Worm (Caenorhabditis elegans): Measurements from ENCODE around the gene K03H1.9.

The K03H1.9 gene

DNA sequence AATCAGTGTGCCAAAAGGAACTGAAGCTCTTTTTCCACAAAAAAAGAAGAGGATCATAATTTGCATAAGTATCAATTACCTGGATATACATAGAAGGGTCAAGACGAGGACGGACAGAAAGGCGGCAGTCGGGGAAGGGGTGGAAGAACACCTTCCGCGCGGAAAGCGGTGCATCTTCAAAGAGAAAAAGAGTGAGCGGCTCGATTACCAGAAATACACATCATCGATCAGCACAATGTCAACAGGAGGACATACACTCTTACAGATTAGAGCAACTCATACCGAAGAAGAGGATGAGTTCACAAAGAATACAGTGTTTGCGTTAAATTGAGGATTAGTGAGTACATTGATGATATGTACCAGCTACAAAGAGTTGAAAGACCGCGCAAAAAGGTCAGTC lies 28.1 kb upstream of the K03H1.9 start:
- TF ChIP-seq hnd-1 (tag; optimal IDR thresholded peaks at IDR 0.05) (no peak), ets-7 (tag; optimal IDR thresholded peaks at IDR 0.05) (no peak), hmg-4 (GFP tag; optimal IDR thresholded peaks at IDR 0.05) (peak; percentile 43)

- TF ChIP-seq tra-4 (tag; optimal IDR thresholded peaks at IDR 0.05) (no peak), ceh-36 (tag; optimal IDR thresholded peaks at IDR 0.05) (peak; percentile 58), pes-1 (GFP tag; IDR thresholded peaks at IDR 0.05) (0 out of 2 replicates have a peak, but pooled peaks have one; percentile 15)
These were observed 24.2 kb upstream of the K03H1.9 start for ce11 chrIII:9965444-9965843.

ce11 chrIII:9964416-9964815 lies 23.1 kb upstream of the K03H1.9 start:
- TF ChIP-seq tbx-37 (GFP tag; conservative IDR thresholded peaks at IDR 0.05) (no peak), ama-1 (optimal IDR thresholded peaks at IDR 0.05) (no peak)

ce11 chrIII:9963447-9963846 lies 22.2 kb upstream of the K03H1.9 start:
- no peak for TF ChIP-seq ceh-36 (tag; optimal IDR thresholded peaks at IDR 0.05)
- TF ChIP-seq hnd-1 (tag; optimal IDR thresholded peaks at IDR 0.05): no peak
- TF ChIP-seq tbx-11 (GFP tag; IDR thresholded peaks at IDR 0.05): no peak
- TF ChIP-seq scrt-1 (GFP tag; IDR thresholded peaks at IDR 0.05): no peak
- no peak for TF ChIP-seq F13C5.2 (tag; optimal IDR thresholded peaks at IDR 0.05)
- no peak for TF ChIP-seq aly-1 (tag; optimal IDR thresholded peaks at IDR 0.05)
- no peak for TF ChIP-seq tbx-37 (GFP tag; conservative IDR thresholded peaks at IDR 0.05)
- no peak for TF ChIP-seq B0310.2 (tag; optimal IDR thresholded peaks at IDR 0.05)
- no peak for TF ChIP-seq hmg-4 (GFP tag; optimal IDR thresholded peaks at IDR 0.05)
- no peak for TF ChIP-seq tra-4 (tag; optimal IDR thresholded peaks at IDR 0.05)
- no peak for TF ChIP-seq pes-1 (GFP tag; IDR thresholded peaks at IDR 0.05)
- no peak for TF ChIP-seq hmbx-1 (tag; optimal IDR thresholded peaks at IDR 0.05)

DNA sequence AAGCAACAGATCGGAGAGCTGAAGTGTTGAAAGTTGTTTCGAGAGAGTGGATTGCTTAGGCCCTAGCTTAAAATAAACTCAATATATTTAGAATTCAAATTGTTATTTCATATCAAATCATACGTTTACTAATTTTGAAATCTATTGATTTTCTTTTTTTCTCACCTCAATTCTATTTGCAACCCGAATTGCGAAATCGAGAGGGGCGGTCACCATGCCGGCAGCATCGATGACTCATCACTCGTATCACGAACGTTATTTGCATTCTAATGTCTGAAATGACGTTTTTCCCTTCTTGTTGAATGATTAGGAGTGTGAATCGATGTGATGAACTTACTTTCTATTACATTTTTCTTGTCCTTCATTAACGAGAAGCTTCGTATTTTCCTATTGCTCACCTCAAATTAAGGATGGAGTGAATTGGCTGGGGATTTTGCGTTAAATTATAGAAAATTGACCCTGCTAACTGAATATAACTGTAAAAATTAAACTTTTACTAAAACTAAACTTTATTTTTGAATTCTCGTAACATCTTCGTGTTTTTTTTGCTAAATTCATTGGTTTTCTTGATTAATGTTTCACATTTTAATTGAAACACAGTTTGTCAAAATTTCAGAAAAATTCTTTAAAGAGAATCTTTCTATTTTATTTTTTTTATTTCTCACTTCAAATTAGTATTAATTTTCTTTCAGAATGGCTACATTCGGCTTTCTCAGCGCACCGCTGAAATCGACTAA lies 15.5 kb upstream of the K03H1.9 start, which contains the start of gene alx-1:
alx-1 (plus strand) TSS at position 687 of the 737 bp plus-strand sequence.
- TF ChIP-seq ceh-13 (GFP tag; optimal IDR thresholded peaks at IDR 0.05) (no peak), ceh-36 (tag; optimal IDR thresholded peaks at IDR 0.05) (no peak), ets-7 (tag; optimal IDR thresholded peaks at IDR 0.05) (no peak), tbx-11 (GFP tag; IDR thresholded peaks at IDR 0.05) (no peak), sea-1 (GFP tag; conservative IDR thresholded peaks at IDR 0.05) (no peak), aly-1 (tag; optimal IDR thresholded peaks at IDR 0.05) (no peak), tra-4 (tag; optimal IDR thresholded peaks at IDR 0.05) (no peak), tbx-37 (GFP tag; conservative IDR thresholded peaks at IDR 0.05) (no peak)

- no peak for TF ChIP-seq hmbx-1 (tag; optimal IDR thresholded peaks at IDR 0.05)
- TF ChIP-seq tbx-37 (GFP tag; conservative IDR thresholded peaks at IDR 0.05): no peak
These were observed 14.8 kb upstream of the K03H1.9 start, which contains the start of gene mog-1 for ce11 chrIII:9956123-9956522. Gene mog-1 (minus strand): TSS chrIII:9956215.

ce11 chrIII:9951864-9952263 lies 10.6 kb upstream of the K03H1.9 start, which contains the start of gene K03H1.11:
Gene K03H1.11 (minus strand): TSS chrIII:9951964.
- TF ChIP-seq flt-1 (GFP tag; IDR thresholded peaks at IDR 0.05): no peak
- no peak for TF ChIP-seq tbx-11 (GFP tag; IDR thresholded peaks at IDR 0.05)
- TF ChIP-seq tbx-37 (GFP tag; conservative IDR thresholded peaks at IDR 0.05): no peak
- TF ChIP-seq hnd-1 (tag; optimal IDR thresholded peaks at IDR 0.05): no peak
- no peak for TF ChIP-seq scrt-1 (GFP tag; IDR thresholded peaks at IDR 0.05)
- TF ChIP-seq B0310.2 (tag; optimal IDR thresholded peaks at IDR 0.05): no peak
- TF ChIP-seq tra-4 (tag; optimal IDR thresholded peaks at IDR 0.05): no peak
- no peak for TF ChIP-seq ceh-36 (tag; optimal IDR thresholded peaks at IDR 0.05)
- TF ChIP-seq hmbx-1 (tag; optimal IDR thresholded peaks at IDR 0.05): no peak
- TF ChIP-seq F13C5.2 (tag; optimal IDR thresholded peaks at IDR 0.05): no peak
- TF ChIP-seq ceh-13 (GFP tag; optimal IDR thresholded peaks at IDR 0.05): no peak
- TF ChIP-seq aly-1 (tag; optimal IDR thresholded peaks at IDR 0.05): no peak
- TF ChIP-seq ets-7 (tag; optimal IDR thresholded peaks at IDR 0.05): no peak
- TF ChIP-seq ama-1 (optimal IDR thresholded peaks at IDR 0.05): no peak
- TF ChIP-seq sea-1 (GFP tag; conservative IDR thresholded peaks at IDR 0.05): no peak
- no peak for TF ChIP-seq pes-1 (GFP tag; IDR thresholded peaks at IDR 0.05)
- no peak for TF ChIP-seq hmg-4 (GFP tag; optimal IDR thresholded peaks at IDR 0.05)

- TF ChIP-seq B0310.2 (tag; optimal IDR thresholded peaks at IDR 0.05) (no peak), sea-1 (GFP tag; conservative IDR thresholded peaks at IDR 0.05) (no peak), tra-4 (tag; optimal IDR thresholded peaks at IDR 0.05) (no peak), ets-7 (tag; optimal IDR thresholded peaks at IDR 0.05) (no peak), tbx-11 (GFP tag; IDR thresholded peaks at IDR 0.05) (no peak), ama-1 (optimal IDR thresholded peaks at IDR 0.05) (no peak), flt-1 (GFP tag; IDR thresholded peaks at IDR 0.05) (no peak), aly-1 (tag; optimal IDR thresholded peaks at IDR 0.05) (no peak)
These were observed 9.0 kb upstream of the K03H1.9 start, which contains the start of gene K03H1.13 for ce11 chrIII:9950244-9950643. Gene K03H1.13 (minus strand): TSS chrIII:9950344.
